Fruit fly (Drosophila melanogaster) whole organism, prepupa: ENCODE data around the gene Atat.

Experiments used
- Blimp-1 ChIP-seq: fragments of 200-800 bp; sonication (Bioruptor generic); optimal IDR thresholded peaks from 3 replicates; lab custom pipeline; 2017; ENCODE audit warnings: missing biosample characterization, missing genetic modification characterization, mild to moderate bottlenecking, moderate library complexity, missing genetic modification reagents
- CG10631 ChIP-seq: fragments of 200-800 bp; sonication (Bioruptor generic); optimal IDR thresholded peaks from 2 replicates; lab custom pipeline; 2016; ENCODE audit warnings: missing biosample characterization, missing genetic modification characterization
- CG11294 ChIP-seq: fragments of 200-800 bp; sonication (Bioruptor generic); IDR thresholded peaks from 2 replicates; pipeline ENCODE4 v1.3.6; 2022; ENCODE audit warnings: missing biosample characterization, missing genetic modification characterization
- CG1621 ChIP-seq: fragments of 200-800 bp; sonication (Bioruptor generic); optimal IDR thresholded peaks from 3 replicates; lab custom pipeline; 2018; ENCODE audit warnings: missing biosample characterization, mild to moderate bottlenecking, missing genetic modification characterization
- CG16779 ChIP-seq: fragments of 200-800 bp; sonication (Bioruptor generic); optimal IDR thresholded peaks from 3 replicates; lab custom pipeline; 2017; ENCODE audit warnings: missing biosample characterization, mild to moderate bottlenecking, missing genetic modification characterization
- CG3032 ChIP-seq: fragments of 200-800 bp; optimal IDR thresholded peaks from 2 replicates; lab custom pipeline; 2019; ENCODE audit warnings: missing biosample characterization, mild to moderate bottlenecking, missing genetic modification characterization, moderate library complexity
- CG31627 ChIP-seq: fragments of 200-800 bp; sonication (Bioruptor generic); optimal IDR thresholded peaks from 3 replicates; lab custom pipeline; 2016; ENCODE audit warnings: missing biosample characterization, missing genetic modification characterization
- CG32006 ChIP-seq: fragments of 200-800 bp; sonication (Bioruptor generic); optimal IDR thresholded peaks from 3 replicates; lab custom pipeline; 2017; ENCODE audit warnings: missing biosample characterization, mild to moderate bottlenecking, missing genetic modification characterization
- CG34406 ChIP-seq: fragments of 200-800 bp; sonication (Bioruptor generic); optimal IDR thresholded peaks from 3 replicates; lab custom pipeline; 2016; ENCODE audit warnings: missing biosample characterization, missing genetic modification characterization
- CG3919 ChIP-seq: fragments of 200-800 bp; sonication (Bioruptor generic); optimal IDR thresholded peaks from 3 replicates; lab custom pipeline; 2016; ENCODE audit warnings: missing biosample characterization, missing genetic modification characterization
- CG4318 ChIP-seq: fragments of 200-800 bp; sonication (Bioruptor generic); optimal IDR thresholded peaks from 3 replicates; lab custom pipeline; 2017; ENCODE audit warnings: missing biosample characterization, mild to moderate bottlenecking, missing genetic modification characterization
- CG6163 ChIP-seq: fragments of 200-800 bp; sonication (Bioruptor generic); IDR thresholded peaks from 3 replicates; pipeline ENCODE4 v1.3.6; 2022; ENCODE audit warnings: missing biosample characterization, missing genetic modification characterization
- CG6276 ChIP-seq: fragments of 200-800 bp; sonication (Bioruptor generic); optimal IDR thresholded peaks from 2 replicates; lab custom pipeline; 2017; ENCODE audit warnings: missing biosample characterization, mild to moderate bottlenecking, missing genetic modification characterization
- CG6792 ChIP-seq: fragments of 200-800 bp; sonication (Bioruptor generic); optimal IDR thresholded peaks from 3 replicates; lab custom pipeline; 2016; ENCODE audit warnings: missing biosample characterization, missing genetic modification characterization
- CG6854 ChIP-seq: fragments of 200-800 bp; sonication (Bioruptor generic); optimal IDR thresholded peaks from 2 replicates; lab custom pipeline; 2017; ENCODE audit warnings: missing biosample characterization, mild to moderate bottlenecking, missing genetic modification characterization
- CG7368 ChIP-seq: fragments of 200-800 bp; sonication (Bioruptor generic); optimal IDR thresholded peaks from 3 replicates; lab custom pipeline; 2016; ENCODE audit warnings: missing biosample characterization, missing genetic modification characterization
- CG8632 ChIP-seq: fragments of 200-800 bp; sonication (Bioruptor generic); optimal IDR thresholded peaks from 3 replicates; lab custom pipeline; 2016; ENCODE audit warnings: missing biosample characterization, missing genetic modification characterization
- Eip75B ChIP-seq: fragments of 200-800 bp; sonication (Bioruptor generic); optimal IDR thresholded peaks from 3 replicates; lab custom pipeline; 2016; ENCODE audit warnings: missing biosample characterization, missing genetic modification characterization
- Eip78C ChIP-seq: fragments of 200-800 bp; sonication (Bioruptor generic); peaks from one replicate; lab custom pipeline; 2016; ENCODE audit warnings: missing biosample characterization, missing genetic modification characterization
- Eip93F ChIP-seq: fragments of 200-800 bp; sonication (Bioruptor generic); optimal IDR thresholded peaks from 2 replicates; lab custom pipeline; 2016; ENCODE audit warnings: missing biosample characterization, mild to moderate bottlenecking, missing genetic modification characterization
- Ets21C ChIP-seq: fragments of 200-800 bp; sonication (Bioruptor generic); optimal IDR thresholded peaks from 3 replicates; lab custom pipeline; 2016; ENCODE audit warnings: missing biosample characterization, missing genetic modification characterization
- Ets96B ChIP-seq: fragments of 200-800 bp; optimal IDR thresholded peaks from 2 replicates; lab custom pipeline; 2019; ENCODE audit warnings: missing biosample characterization, mild to moderate bottlenecking, missing genetic modification characterization, moderate library complexity
- Hr4 ChIP-seq: fragments of 200-800 bp; sonication (Bioruptor generic); optimal IDR thresholded peaks from 3 replicates; lab custom pipeline; 2016; ENCODE audit warnings: missing biosample characterization, missing genetic modification characterization
- Lpt ChIP-seq: fragments of 200-800 bp; sonication (Bioruptor generic); optimal IDR thresholded peaks from 3 replicates; lab custom pipeline; 2016; ENCODE audit warnings: missing biosample characterization, missing genetic modification characterization
- Met ChIP-seq: fragments of 200-800 bp; sonication (Bioruptor generic); optimal IDR thresholded peaks from 3 replicates; lab custom pipeline; 2016; ENCODE audit warnings: missing biosample characterization, missing genetic modification characterization
- OdsH ChIP-seq: fragments of 200-800 bp; sonication (Bioruptor generic); optimal IDR thresholded peaks from 3 replicates; lab custom pipeline; 2016; ENCODE audit warnings: missing biosample characterization, missing genetic modification characterization
- Smox ChIP-seq: fragments of 200-800 bp; sonication (Bioruptor generic); optimal IDR thresholded peaks from 3 replicates; lab custom pipeline; 2016; ENCODE audit warnings: missing biosample characterization, missing genetic modification characterization
- Sox14 ChIP-seq: fragments of 200-800 bp; sonication (Bioruptor generic); optimal IDR thresholded peaks from 3 replicates; lab custom pipeline; 2016; ENCODE audit warnings: missing biosample characterization, missing genetic modification characterization
- achi ChIP-seq: fragments of 200-800 bp; sonication (Bioruptor generic); optimal IDR thresholded peaks from 3 replicates; lab custom pipeline; 2016; ENCODE audit warnings: missing biosample characterization, missing genetic modification characterization
- acj6 ChIP-seq: fragments of 200-800 bp; sonication (Bioruptor generic); optimal IDR thresholded peaks from 3 replicates; lab custom pipeline; 2016; ENCODE audit warnings: missing biosample characterization, missing genetic modification characterization
- cyc ChIP-seq: fragments of 200-800 bp; sonication (Bioruptor generic); optimal IDR thresholded peaks from 3 replicates; lab custom pipeline; 2016; ENCODE audit warnings: missing biosample characterization, missing genetic modification characterization
- dsx ChIP-seq: fragments of 200-800 bp; optimal IDR thresholded peaks from 3 replicates; lab custom pipeline; 2019; ENCODE audit warnings: missing biosample characterization, mild to moderate bottlenecking, missing genetic modification characterization, moderate library complexity; ENCODE audit not compliant: poor library complexity, severe bottlenecking
- esn ChIP-seq: fragments of 200-800 bp; sonication (Bioruptor generic); optimal IDR thresholded peaks from 2 replicates; lab custom pipeline; 2016; ENCODE audit warnings: missing biosample characterization, mild to moderate bottlenecking, missing genetic modification characterization, moderate library complexity
- fd59A ChIP-seq: fragments of 200-800 bp; sonication (Bioruptor generic); optimal IDR thresholded peaks from 2 replicates; lab custom pipeline; 2017; ENCODE audit warnings: missing biosample characterization, mild to moderate bottlenecking, missing genetic modification characterization, missing genetic modification reagents
- fd85E ChIP-seq: fragments of 200-800 bp; sonication (Bioruptor generic); optimal IDR thresholded peaks from 3 replicates; lab custom pipeline; 2016; ENCODE audit warnings: missing biosample characterization, missing genetic modification characterization
- lz ChIP-seq: fragments of 200-800 bp; sonication (Bioruptor generic); optimal IDR thresholded peaks from 3 replicates; lab custom pipeline; 2016; ENCODE audit warnings: missing biosample characterization, missing genetic modification characterization
- net ChIP-seq: fragments of 200-800 bp; sonication (Bioruptor generic); optimal IDR thresholded peaks from 3 replicates; lab custom pipeline; 2016; ENCODE audit warnings: missing biosample characterization, missing genetic modification characterization
- pdm3 ChIP-seq: fragments of 200-800 bp; sonication (Bioruptor generic); optimal IDR thresholded peaks from 3 replicates; lab custom pipeline; 2016; ENCODE audit warnings: missing biosample characterization, missing genetic modification characterization
- ss ChIP-seq, 2 experiments: fragments of 200-800 bp; sonication (Bioruptor generic); optimal IDR thresholded peaks; 2 replicates in 1 of 2; 3 replicates in 1 of 2; lab custom pipeline; 2017 to 2018; ENCODE audit warnings: mild to moderate bottlenecking in 2 of 2, missing biosample characterization in 2 of 2, missing genetic modification characterization in 2 of 2, moderate library complexity in 1 of 2
- vri ChIP-seq: fragments of 200-800 bp; sonication (Bioruptor generic); optimal IDR thresholded peaks from 3 replicates; lab custom pipeline; 2016; ENCODE audit warnings: missing biosample characterization, mild to moderate bottlenecking, missing genetic modification characterization

Gene Atat

dm6 chr3L:9467763-9468206 is 41.2 kb upstream of the Atat start (continued):
- no peak for TF ChIP-seq CG8632 (GFP tag; lab: Kevin White, UChicago)
- TF ChIP-seq Lpt (GFP tag; lab: Kevin White, UChicago), result peak; percentile 48
- TF ChIP-seq CG6163 (GFP tag; lab: Robert Waterston, UW), result peak; percentile 80; the same call in 2 of the 3 replicates
- peak; percentile 8 for TF ChIP-seq CG16779
- TF ChIP-seq CG34406 (GFP tag; lab: Kevin White, UChicago), result no peak
- TF ChIP-seq esn (GFP tag; lab: Kevin White, UChicago), result no peak
- no peak for TF ChIP-seq CG32006 (GFP tag; lab: Kevin White, UChicago)
- TF ChIP-seq Blimp-1 (GFP tag; lab: Kevin White, UChicago), result no peak
- no peak for TF ChIP-seq dsx
- no peak for TF ChIP-seq OdsH (GFP tag; lab: Kevin White, UChicago)
- TF ChIP-seq Sox14 (GFP tag; lab: Kevin White, UChicago), result no peak
- no peak for TF ChIP-seq Hr4 (GFP tag; lab: Kevin White, UChicago)
- TF ChIP-seq cyc (GFP tag; lab: Kevin White, UChicago), result no peak
- no peak for TF ChIP-seq CG3032
- no peak for TF ChIP-seq acj6 (GFP tag; lab: Kevin White, UChicago)
- peak; percentile 48 for TF ChIP-seq CG6854 (GFP tag; lab: Kevin White, UChicago)
- TF ChIP-seq CG6792 (GFP tag; lab: Kevin White, UChicago), result no peak
- peak; percentile 21 for TF ChIP-seq fd85E
- TF ChIP-seq CG4318 (GFP tag; lab: Kevin White, UChicago), result no peak
- no peak for TF ChIP-seq Ets21C (GFP tag; lab: Kevin White, UChicago)
- no peak for TF ChIP-seq CG31627 (GFP tag; lab: Kevin White, UChicago)

DNA sequence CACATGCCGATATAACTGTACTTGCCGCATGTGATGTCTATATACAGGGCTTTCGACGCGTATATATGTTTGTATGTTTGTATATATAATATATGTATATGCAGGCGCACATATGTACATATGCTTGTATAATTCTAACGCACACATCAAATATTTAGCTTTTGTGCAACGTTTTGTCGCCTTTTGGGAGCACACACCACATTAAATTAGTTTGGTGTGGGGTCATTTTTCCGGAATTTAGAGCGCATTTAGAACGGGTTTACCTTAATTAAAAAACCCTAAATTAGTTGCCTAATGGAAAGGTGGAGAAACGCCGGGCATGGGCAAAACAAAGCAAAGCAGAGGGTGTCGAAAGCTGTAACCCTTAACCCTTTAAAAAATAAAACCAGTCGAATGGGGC is 40.7 kb upstream of the Atat start:
- TF ChIP-seq lz (GFP tag; lab: Kevin White, UChicago) (no peak), vri (GFP tag; lab: Kevin White, UChicago) (no peak), Eip78C (no peak), fd59A (GFP tag; lab: Kevin White, UChicago) (no peak), CG11294 (GFP tag; lab: Robert Waterston, UW) (no peak), Eip75B (no peak), CG10631 (no peak), pdm3 (GFP tag; lab: Kevin White, UChicago) (no peak), CG6854 (GFP tag; lab: Kevin White, UChicago) (no peak), CG6276 (GFP tag; lab: Kevin White, UChicago) (no peak), CG16779 (no peak), Sox14 (GFP tag; lab: Kevin White, UChicago) (no peak), Ets96B (tag; lab: Kevin White, UChicago) (no peak)

DNA sequence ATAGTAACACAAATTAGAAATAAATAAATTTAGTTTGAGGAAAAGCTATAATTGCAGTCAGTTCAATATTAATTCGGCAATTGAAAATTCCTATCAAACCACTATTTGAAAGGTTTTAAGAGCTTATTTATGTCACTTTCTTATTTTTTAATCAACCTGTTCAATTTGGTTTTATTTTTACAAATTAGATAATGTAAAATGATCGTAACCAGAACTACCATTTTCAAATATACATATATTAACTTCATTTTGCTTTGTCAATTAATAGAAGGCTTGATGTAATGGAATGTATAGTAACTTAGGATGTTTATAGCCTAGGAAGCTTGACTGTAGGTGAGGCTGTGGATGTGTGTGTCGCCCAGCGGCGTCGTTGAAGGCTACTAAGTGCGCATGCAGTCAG is 40.0 kb upstream of the Atat start:
- TF ChIP-seq fd85E, result no peak
- peak; percentile 2 for TF ChIP-seq acj6 (GFP tag; lab: Kevin White, UChicago)
- no peak for TF ChIP-seq CG1621 (tag; lab: Kevin White, UChicago)
- TF ChIP-seq Eip78C, result peak; percentile 73
- TF ChIP-seq pdm3 (GFP tag; lab: Kevin White, UChicago), result peak; percentile 6
- peak; percentile 2 for TF ChIP-seq achi
- TF ChIP-seq Met (GFP tag; lab: Kevin White, UChicago), result no peak
- peak; percentile 10 for TF ChIP-seq net (GFP tag; lab: Kevin White, UChicago)
- peak; percentile 3 for TF ChIP-seq CG3032
- peak; percentile 10 for TF ChIP-seq Smox (GFP tag; lab: Kevin White, UChicago)
- no peak for TF ChIP-seq ss (GFP tag; optimal IDR thresholded peaks at IDR 0.05; lab: Kevin White, UChicago)
- peak; percentile 18 for TF ChIP-seq CG3919 (GFP tag; lab: Kevin White, UChicago)
- TF ChIP-seq OdsH (GFP tag; lab: Kevin White, UChicago), result peak; percentile 20
- no peak for TF ChIP-seq CG16779
- peak; percentile 38 for TF ChIP-seq Hr4 (GFP tag; lab: Kevin White, UChicago)
- TF ChIP-seq Eip93F, result no peak
- no peak for TF ChIP-seq CG7368
- peak; percentile 6 for TF ChIP-seq esn (GFP tag; lab: Kevin White, UChicago)
- TF ChIP-seq CG32006 (GFP tag; lab: Kevin White, UChicago), result peak; percentile 52
- peak; percentile 6 for TF ChIP-seq CG6276 (GFP tag; lab: Kevin White, UChicago)
- TF ChIP-seq, all 60 proteins: peak for 13
